Fruit fly (Drosophila melanogaster): ENCODE data around the gene CG1637.

CG1637 gene

DNA sequence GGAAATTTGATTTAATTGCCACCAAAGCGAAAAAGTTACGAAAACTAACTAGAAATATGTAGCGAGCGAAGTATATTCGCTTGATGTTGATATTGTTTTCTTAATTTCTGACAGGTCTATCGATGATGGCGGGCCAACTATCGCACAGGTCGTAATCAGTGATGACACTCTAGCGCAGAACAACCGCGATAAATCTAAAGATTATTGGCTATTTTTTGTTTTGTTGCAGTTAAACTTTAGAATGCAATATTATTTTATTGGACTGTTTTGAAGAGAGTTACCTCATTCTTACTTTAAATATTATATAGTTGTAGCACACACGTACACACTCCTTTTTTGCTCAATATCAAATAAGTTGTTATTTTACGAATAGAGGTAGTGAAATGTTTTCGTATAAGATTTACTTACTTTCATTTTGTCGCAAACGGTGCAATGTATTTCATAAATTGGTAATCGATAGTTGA is 30.7 kb downstream of the CG1637 start, which contains the start of gene sbr (continued):
- TF ChIP-seq lbe (GFP tag; optimal IDR thresholded peaks at IDR 0.05) (no peak), BtbVII (GFP tag; optimal IDR thresholded peaks at IDR 0.05) (no peak), Xrp1 (GFP tag; IDR thresholded peaks at IDR 0.05) (no peak), CG9817 (tag; optimal IDR thresholded peaks at IDR 0.05) (peak; percentile 21), CG13894 (tag; optimal IDR thresholded peaks at IDR 0.05) (no peak), CG12219 (GFP tag; optimal IDR thresholded peaks at IDR 0.05) (no peak), Tbp (GFP tag; optimal IDR thresholded peaks at IDR 0.05) (no peak), zfh1 (GFP tag; IDR thresholded peaks at IDR 0.05) (no peak), Jarid2 (GFP tag; optimal IDR thresholded peaks at IDR 0.05) (no peak), grau (tag; optimal IDR thresholded peaks at IDR 0.05) (peak; percentile 30), CG30020 (tag; optimal IDR thresholded peaks at IDR 0.05) (peak; percentile 51), HmgZ (tag; optimal IDR thresholded peaks at IDR 0.05) (no peak), pho (GFP tag; optimal IDR thresholded peaks at IDR 0.05) (peak; percentile 1), Bteb2 (GFP tag; optimal IDR thresholded peaks at IDR 0.05) (no peak), HLH54F (GFP tag; optimal IDR thresholded peaks at IDR 0.05) (no peak), dmrt99B (tag; optimal IDR thresholded peaks at IDR 0.05) (no peak), Rfx (GFP tag; IDR thresholded peaks at IDR 0.05) (peak; percentile 47; the same call in 1 of the 2 replicates), ato (GFP tag; IDR thresholded peaks at IDR 0.05; ENCODE audit: partially characterized antibody) (0 out of 2 replicates have a peak, but pooled peaks have one; percentile 13), CG15696 (tag; optimal IDR thresholded peaks at IDR 0.05) (no peak), Asciz (GFP tag; optimal IDR thresholded peaks at IDR 0.05) (no peak), CG12391 (tag; optimal IDR thresholded peaks at IDR 0.05) (peak; percentile 37), HLH4C (GFP tag; IDR thresholded peaks at IDR 0.05; ENCODE audit: partially characterized antibody) (peak; percentile 78), HLHmδ (GFP tag; optimal IDR thresholded peaks at IDR 0.05) (no peak), lilli (GFP tag; optimal IDR thresholded peaks at IDR 0.05) (peak; percentile 39), E2f2 (GFP tag; IDR thresholded peaks at IDR 0.05) (0 out of 2 replicates have a peak, but pooled peaks have one; percentile 22), CG4617 (GFP tag; optimal IDR thresholded peaks at IDR 0.05; ENCODE audit: borderline replicate concordance) (peak; percentile 18), NFAT (GFP tag; IDR thresholded peaks at IDR 0.05) (peak; percentile 6; the same call in 1 of the 2 replicates), CG8089 (GFP tag; optimal IDR thresholded peaks at IDR 0.05) (no peak), CG30431 (GFP tag; optimal IDR thresholded peaks at IDR 0.05) (no peak), ham (GFP tag; IDR thresholded peaks at IDR 0.05) (no peak), gfzf (GFP tag; optimal IDR thresholded peaks at IDR 0.05) (peak; percentile 35), CG15479 (GFP tag; optimal IDR thresholded peaks at IDR 0.05) (peak; percentile 18), CG9932 (GFP tag; IDR thresholded peaks at IDR 0.05) (peak; percentile 68), stc (GFP tag; IDR thresholded peaks at IDR 0.05) (no peak), row (GFP tag; IDR thresholded peaks at IDR 0.05) (peak; percentile 78), Med (GFP tag) (peak; percentile 38), CG9727 (GFP tag; optimal IDR thresholded peaks at IDR 0.05) (peak; percentile 8), sc (optimal IDR thresholded peaks at IDR 0.05) (no peak), sc (GFP tag; optimal IDR thresholded peaks at IDR 0.05) (no peak), shn (GFP tag; optimal IDR thresholded peaks at IDR 0.05) (no peak), CG18262 (tag; optimal IDR thresholded peaks at IDR 0.05) (peak; percentile 12), CG10267 (tag; optimal IDR thresholded peaks at IDR 0.05) (peak; percentile 6), BEAF-32 (GFP tag; optimal IDR thresholded peaks at IDR 0.05) (peak; percentile 90), Ets65A (GFP tag) (no peak), CG42726 (GFP tag; IDR thresholded peaks at IDR 0.05; ENCODE audit: partially characterized antibody) (peak; percentile 59; the same call in 1 of the 2 replicates), CG10366 (GFP tag; IDR thresholded peaks at IDR 0.05) (no peak), CG32767 (GFP tag; IDR thresholded peaks at IDR 0.05) (no peak), lola (GFP tag; optimal IDR thresholded peaks at IDR 0.05) (peak in 1 of 3 experiments; percentile 24), sr (GFP tag; IDR thresholded peaks at IDR 0.05) (no peak), CG8944 (GFP tag; optimal IDR thresholded peaks at IDR 0.05) (no peak), sima (GFP tag; optimal IDR thresholded peaks at IDR 0.05) (no peak)

Data from whole organism, embryonic.